Worm (Caenorhabditis elegans): Measurements from ENCODE around the gene ZK742.7.

Gene ZK742.7

ce11 chrV:7776029-7776628 is 22.1 kb upstream of the ZK742.7 start, which contains the start of the genes rpl-39 and rps-30 (continued):
- TF ChIP-seq F33H1.4 (GFP tag; IDR thresholded peaks at IDR 0.05) (peak; percentile 96), tbx-9 (tag; optimal IDR thresholded peaks at IDR 0.05; ENCODE audit: borderline replicate concordance) (no peak), cebp-2 (GFP tag; IDR thresholded peaks at IDR 0.05) (no peak), F57C9.4 (tag; optimal IDR thresholded peaks at IDR 0.05) (no peak), sea-2 (GFP tag; IDR thresholded peaks at IDR 0.05) (no peak)

ce11 chrV:7777098-7777497 is 21.1 kb upstream of the ZK742.7 start, which contains the start of gene C26F1.3:
Gene C26F1.3 (plus strand): TSS chrV:7777300.
- TF ChIP-seq hsf-1 (GFP tag; IDR thresholded peaks at IDR 0.05) = peak; percentile 81
- TF ChIP-seq B0019.2 (GFP tag; conservative IDR thresholded peaks at IDR 0.05) = no peak
- TF ChIP-seq B0035.1 (tag; optimal IDR thresholded peaks at IDR 0.05) = no peak
- TF ChIP-seq tbp1 (GFP tag; optimal IDR thresholded peaks at IDR 0.05) = peak; percentile 20
- no peak for TF ChIP-seq F57C9.4 (tag; optimal IDR thresholded peaks at IDR 0.05)
- peak; percentile 0 for TF ChIP-seq snpc-1.3 (tag; optimal IDR thresholded peaks at IDR 0.05; ENCODE audit: insufficient read depth)
- no peak for TF ChIP-seq pbrm-1 (GFP tag; IDR thresholded peaks at IDR 0.05)
- TF ChIP-seq snpc-4 (GFP tag; optimal IDR thresholded peaks at IDR 0.05) = no peak
- TF ChIP-seq snpc-4 (tag; optimal IDR thresholded peaks at IDR 0.05) = no peak
- no peak for TF ChIP-seq tbx-9 (tag; optimal IDR thresholded peaks at IDR 0.05; ENCODE audit: borderline replicate concordance)
- TF ChIP-seq Y79H2A.3 (GFP tag; conservative IDR thresholded peaks at IDR 0.05) = no peak
- no peak for TF ChIP-seq F55B11.4 (tag; optimal IDR thresholded peaks at IDR 0.05; ENCODE audit: borderline replicate concordance, insufficient read depth)
- TF ChIP-seq sdz-38 (tag; optimal IDR thresholded peaks at IDR 0.05) = no peak
- TF ChIP-seq madf-8 (GFP tag; conservative IDR thresholded peaks at IDR 0.05) = no peak
- TF ChIP-seq let-607 (tag; optimal IDR thresholded peaks at IDR 0.05) = no peak
- peak; percentile 51 for TF ChIP-seq repo-1 (tag; optimal IDR thresholded peaks at IDR 0.05)
- no peak for TF ChIP-seq dox-1 (GFP tag; IDR thresholded peaks at IDR 0.05)
- TF ChIP-seq die-1 (tag; optimal IDR thresholded peaks at IDR 0.05) = no peak
- no peak for TF ChIP-seq Y53G8AR.9 (GFP tag; conservative IDR thresholded peaks at IDR 0.05)
- peak; percentile 85; the same call in 1 of the 2 replicates for TF ChIP-seq madf-3 (GFP tag; IDR thresholded peaks at IDR 0.05)
- no peak for TF ChIP-seq nhr-80 (tag; optimal IDR thresholded peaks at IDR 0.05)
- no peak for TF ChIP-seq bed-2 (GFP tag; IDR thresholded peaks at IDR 0.05)
- peak; percentile 19 for TF ChIP-seq F49E8.2 (tag; optimal IDR thresholded peaks at IDR 0.05; ENCODE audit: insufficient read depth)
- peak; percentile 22 for TF ChIP-seq athp-1 (tag; optimal IDR thresholded peaks at IDR 0.05)
- TF ChIP-seq lsl-1 (GFP tag; optimal IDR thresholded peaks at IDR 0.05) = no peak
- TF ChIP-seq hrde-1 (tag; optimal IDR thresholded peaks at IDR 0.05; ENCODE audit: borderline replicate concordance) = peak; percentile 71
- TF ChIP-seq dpl-1 (GFP tag; optimal IDR thresholded peaks at IDR 0.05) = no peak
- no peak for TF ChIP-seq ceh-27 (GFP tag; optimal IDR thresholded peaks at IDR 0.05)
- TF ChIP-seq K11D2.4 (GFP tag; IDR thresholded peaks at IDR 0.05) = no peak
- no peak for TF ChIP-seq efl-1 (GFP tag; optimal IDR thresholded peaks at IDR 0.05)
- TF ChIP-seq madf-6 (GFP tag; IDR thresholded peaks at IDR 0.05) = peak; percentile 54
- TF ChIP-seq lin-40 (tag; optimal IDR thresholded peaks at IDR 0.05) = no peak
- TF ChIP-seq mxl-1 (tag; optimal IDR thresholded peaks at IDR 0.05) = no peak
- no peak for TF ChIP-seq aptf-2 (GFP tag; conservative IDR thresholded peaks at IDR 0.05)
- TF ChIP-seq F37B4.10 (GFP tag; IDR thresholded peaks at IDR 0.05) = no peak
- TF ChIP-seq dpff-1 (tag; optimal IDR thresholded peaks at IDR 0.05) = no peak
- TF ChIP-seq pha-4 (tag; optimal IDR thresholded peaks at IDR 0.05) = no peak
- no peak for TF ChIP-seq ztf-22 (GFP tag; optimal IDR thresholded peaks at IDR 0.05)
- no peak for TF ChIP-seq nfya-1 (tag; optimal IDR thresholded peaks at IDR 0.05; ENCODE audit: borderline replicate concordance, insufficient read depth)
- TF ChIP-seq ceh-40 (GFP tag; IDR thresholded peaks at IDR 0.05) = no peak
- no peak for TF ChIP-seq mcd-1 (GFP tag; IDR thresholded peaks at IDR 0.05)
- TF ChIP-seq lsy-27 (tag; optimal IDR thresholded peaks at IDR 0.05; ENCODE audit: borderline replicate concordance, insufficient read depth) = no peak
- TF ChIP-seq tlf-1 (GFP tag; optimal IDR thresholded peaks at IDR 0.05) = no peak
